Fruit fly (Drosophila melanogaster): ENCODE data around the gene Sec61alpha.

- TF ChIP-seq fd96Ca (GFP tag; IDR thresholded peaks at IDR 0.05) (peak; percentile 68; the same call in 2 of the 3 replicates), Pif1B (GFP tag; optimal IDR thresholded peaks at IDR 0.05) (no peak), CG8301 (tag; optimal IDR thresholded peaks at IDR 0.05) (no peak), CG12605 (GFP tag; IDR thresholded peaks at IDR 0.05) (no peak)
Observed at dm6 chr2L:6513948-6514347, 33.6 kb upstream of the Sec61alpha start.

All from whole organism, pupa.